Worm (Caenorhabditis elegans) whole organism, early embryonic: Measurements from ENCODE around the gene M03A1.3.

ENCODE experiments used
- B0310.2 ChIP-seq: sonication (generic microtip); optimal IDR thresholded peaks from 2 replicates; lab custom pipeline; 2016; ENCODE audit warnings: mild to moderate bottlenecking, missing genetic modification characterization, missing compliant biosample characterization
- F13C5.2 ChIP-seq: sonication (generic microtip); optimal IDR thresholded peaks from 2 replicates; lab custom pipeline; 2017; ENCODE audit warnings: mild to moderate bottlenecking, missing genetic modification characterization, inconsistent platforms, missing compliant biosample characterization
- aly-1 ChIP-seq: sonication (generic microtip); optimal IDR thresholded peaks from 2 replicates; lab custom pipeline; 2016; ENCODE audit warnings: missing genetic modification characterization, missing compliant biosample characterization
- ama-1 ChIP-seq: fragments of 150-350 bp; optimal IDR thresholded peaks from 2 replicates; lab custom pipeline; 2014
- ceh-13 ChIP-seq: fragments of 200-800 bp; sonication (Bioruptor generic); optimal IDR thresholded peaks from 2 replicates; lab custom pipeline; 2018; ENCODE audit warnings: mild to moderate bottlenecking, missing genetic modification characterization, missing compliant biosample characterization
- ceh-36 ChIP-seq: sonication (generic microtip); optimal IDR thresholded peaks from 2 replicates; lab custom pipeline; 2016; ENCODE audit warnings: missing genetic modification characterization, inconsistent platforms, missing compliant biosample characterization
- ets-7 ChIP-seq: sonication (generic microtip); optimal IDR thresholded peaks from 2 replicates; lab custom pipeline; 2016; ENCODE audit warnings: missing genotype, missing genetic modification characterization, missing compliant biosample characterization
- flt-1 ChIP-seq: fragments of 200-800 bp; sonication (Bioruptor generic); IDR thresholded peaks from 2 replicates; pipeline ENCODE4 v1.3.6; 2022; ENCODE audit warnings: missing genetic modification characterization, missing compliant biosample characterization
- hmbx-1 ChIP-seq: sonication (generic microtip); optimal IDR thresholded peaks from 2 replicates; lab custom pipeline; 2016; ENCODE audit warnings: mild to moderate bottlenecking, missing genetic modification characterization, missing compliant biosample characterization
- hmg-4 ChIP-seq: fragments of 200-800 bp; sonication (Bioruptor generic); optimal IDR thresholded peaks from 2 replicates; lab custom pipeline; 2018; ENCODE audit warnings: mild to moderate bottlenecking, missing genetic modification characterization, missing compliant biosample characterization
- hnd-1 ChIP-seq: sonication (generic microtip); optimal IDR thresholded peaks from 2 replicates; lab custom pipeline; 2016; ENCODE audit warnings: missing genetic modification characterization, missing compliant biosample characterization
- pes-1 ChIP-seq: fragments of 200-800 bp; sonication (Bioruptor generic); IDR thresholded peaks from 2 replicates; pipeline ENCODE4 v1.3.6; 2022; ENCODE audit warnings: missing genetic modification reagents, missing genetic modification characterization, missing compliant biosample characterization
- scrt-1 ChIP-seq: fragments of 200-800 bp; sonication (Bioruptor generic); IDR thresholded peaks from 2 replicates; pipeline ENCODE4 v1.3.6; 2022; ENCODE audit warnings: missing genetic modification characterization, missing compliant biosample characterization
- sea-1 ChIP-seq: fragments of 200-800 bp; sonication (Bioruptor generic); conservative IDR thresholded peaks from 2 replicates; pipeline ENCODE4 v1.3.6; 2022; ENCODE audit warnings: missing genetic modification characterization, missing compliant biosample characterization
- tbx-11 ChIP-seq: fragments of 200-800 bp; sonication (Bioruptor generic); IDR thresholded peaks from 2 replicates; pipeline ENCODE4 v1.3.6; 2022; ENCODE audit warnings: missing genetic modification characterization, missing compliant biosample characterization
- tbx-37 ChIP-seq: fragments of 200-800 bp; sonication (Bioruptor generic); conservative IDR thresholded peaks from 2 replicates; pipeline ENCODE4 v1.3.6; 2022; ENCODE audit warnings: missing genetic modification reagents, missing genetic modification characterization, missing compliant biosample characterization
- tra-4 ChIP-seq: sonication (generic microtip); optimal IDR thresholded peaks from 2 replicates; lab custom pipeline; 2017; ENCODE audit warnings: missing genetic modification characterization, missing compliant biosample characterization

The M03A1.3 gene

DNA sequence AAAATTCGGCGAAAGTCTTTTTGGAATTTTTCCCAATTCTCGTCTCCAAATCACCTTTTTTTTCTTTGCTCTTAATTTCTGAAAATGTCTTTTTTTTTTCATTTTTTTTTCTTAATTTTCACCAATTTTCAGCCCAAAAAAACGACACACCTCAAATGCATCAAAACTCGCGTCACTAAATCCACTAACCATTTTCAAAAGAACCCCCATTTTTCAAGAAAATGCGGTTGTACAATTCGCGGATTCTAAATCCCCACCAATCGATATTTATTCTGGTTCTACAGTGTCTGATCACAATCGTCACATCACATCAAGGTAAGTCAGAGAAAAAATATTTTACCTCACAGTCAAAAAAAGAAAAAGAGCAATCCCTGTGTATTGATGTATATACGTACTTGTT, 14.3 kb downstream of the M03A1.3 start, which contains the start of gene vab-1:
Gene vab-1, plus strand, starts transcription at position 133 of the 400 bp plus-strand sequence.
- TF ChIP-seq flt-1 (no peak), scrt-1 (GFP tag; lab: Robert Waterston, UW) (no peak), tbx-37 (GFP tag; lab: Robert Waterston, UW) (no peak), ets-7 (tag; lab: Kevin White, UChicago) (no peak), ceh-13 (GFP tag; lab: Kevin White, UChicago) (no peak), hmbx-1 (tag; lab: Kevin White, UChicago) (no peak), tbx-11 (GFP tag; lab: Robert Waterston, UW) (no peak), pes-1 (GFP tag; lab: Robert Waterston, UW) (no peak), B0310.2 (tag; lab: Kevin White, UChicago) (no peak), tra-4 (tag; lab: Kevin White, UChicago) (no peak), sea-1 (GFP tag; lab: Robert Waterston, UW) (no peak), ama-1 (lab: Kevin White, UChicago) (no peak), F13C5.2 (no peak)

- TF ChIP-seq ceh-13 (GFP tag; lab: Kevin White, UChicago) (no peak), B0310.2 (tag; lab: Kevin White, UChicago) (no peak), tbx-37 (GFP tag; lab: Robert Waterston, UW) (no peak), ceh-36 (tag; lab: Kevin White, UChicago) (no peak), hnd-1 (tag; lab: Kevin White, UChicago) (no peak), aly-1 (no peak), ama-1 (lab: Kevin White, UChicago) (no peak), F13C5.2 (no peak)
Observed at ce11 chrII:4572579-4572978, 15.0 kb downstream of the M03A1.3 start.

DNA sequence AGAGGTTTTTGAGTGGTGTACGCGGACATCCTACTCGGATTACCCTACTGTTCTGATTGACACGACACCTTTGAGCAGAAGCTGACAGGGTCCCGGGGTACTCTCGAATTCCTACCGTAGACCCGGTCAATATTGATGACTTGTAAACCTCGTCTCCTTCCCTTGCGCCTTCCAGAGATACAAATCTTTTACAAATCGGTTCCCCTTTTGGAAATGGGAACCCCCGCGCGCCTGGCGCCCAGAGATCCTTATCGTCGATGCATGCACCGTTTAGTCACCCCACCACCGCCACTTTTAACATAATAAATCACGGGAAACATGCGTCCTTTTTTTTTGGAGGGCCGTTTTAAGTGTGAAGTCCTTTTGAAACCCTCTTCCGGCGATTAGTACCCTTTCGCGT, 15.5 kb downstream of the M03A1.3 start:
- TF ChIP-seq flt-1, result no peak
- TF ChIP-seq B0310.2 (tag; lab: Kevin White, UChicago), result no peak
- no peak for TF ChIP-seq hmbx-1 (tag; lab: Kevin White, UChicago)
- no peak for TF ChIP-seq hmg-4 (GFP tag; lab: Kevin White, UChicago)
- TF ChIP-seq pes-1 (GFP tag; lab: Robert Waterston, UW), result no peak
- TF ChIP-seq F13C5.2, result no peak
- TF ChIP-seq hnd-1 (tag; lab: Kevin White, UChicago), result no peak
- no peak for TF ChIP-seq tra-4 (tag; lab: Kevin White, UChicago)
- no peak for TF ChIP-seq scrt-1 (GFP tag; lab: Robert Waterston, UW)

- TF ChIP-seq hmbx-1 (tag; lab: Kevin White, UChicago), result no peak
- 0 out of 2 replicates have a peak, but pooled peaks have one; percentile 7 for TF ChIP-seq tbx-37 (GFP tag; lab: Robert Waterston, UW)
Observed at ce11 chrII:4574658-4575057, 17.1 kb downstream of the M03A1.3 start.

DNA sequence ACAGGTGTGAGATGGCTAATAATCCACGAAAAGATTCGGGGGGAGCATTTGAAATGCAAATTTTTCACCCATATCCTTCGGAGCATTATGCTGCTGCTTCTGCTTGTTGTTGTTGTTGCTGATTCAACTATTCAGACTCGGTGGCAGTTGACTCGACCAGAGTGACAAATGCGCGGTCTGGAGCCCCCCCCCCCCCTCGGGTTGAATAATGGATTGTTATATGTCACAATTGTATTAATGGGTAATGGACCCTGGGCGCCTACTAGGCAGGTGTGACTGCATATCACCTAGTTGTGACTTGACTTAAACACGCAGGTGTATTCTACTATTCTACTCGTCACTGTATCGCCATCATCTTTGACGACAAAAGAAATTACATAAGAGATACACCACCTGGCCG, 18.0 kb downstream of the M03A1.3 start:
- TF ChIP-seq hmbx-1 (tag; lab: Kevin White, UChicago) (no peak), ceh-36 (tag; lab: Kevin White, UChicago) (no peak), ets-7 (tag; lab: Kevin White, UChicago) (no peak)

ce11 chrII:4577391-4577790, 19.8 kb downstream of the M03A1.3 start:
- TF ChIP-seq ceh-13 (GFP tag; lab: Kevin White, UChicago) (no peak), ets-7 (tag; lab: Kevin White, UChicago) (peak; percentile 92), B0310.2 (tag; lab: Kevin White, UChicago) (no peak), pes-1 (GFP tag; lab: Robert Waterston, UW) (no peak), ama-1 (lab: Kevin White, UChicago) (no peak), scrt-1 (GFP tag; lab: Robert Waterston, UW) (no peak)

DNA sequence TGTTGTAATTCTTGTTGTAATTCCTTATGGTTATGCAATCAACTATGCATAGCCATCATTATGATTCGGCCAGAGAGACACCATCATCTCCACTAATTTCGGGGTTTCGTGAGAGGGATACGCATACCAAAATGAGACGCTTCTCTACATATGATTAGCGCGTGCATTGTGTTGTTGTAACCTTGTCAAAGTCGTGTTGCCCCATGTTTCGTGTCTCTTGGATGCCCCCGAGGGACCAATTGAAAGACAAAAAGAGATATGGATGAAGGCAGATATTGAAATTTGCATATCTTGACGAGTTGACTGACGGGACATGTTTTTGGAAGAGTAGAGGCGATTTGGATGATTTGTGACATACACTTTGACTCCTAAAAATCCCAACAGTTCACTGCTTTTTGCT, 21.8 kb downstream of the M03A1.3 start:
- TF ChIP-seq flt-1 (0 out of 2 replicates have a peak, but pooled peaks have one; percentile 14), tbx-11 (GFP tag; lab: Robert Waterston, UW) (no peak), pes-1 (GFP tag; lab: Robert Waterston, UW) (no peak)

- no peak for TF ChIP-seq ama-1 (lab: Kevin White, UChicago)
- TF ChIP-seq hmg-4 (GFP tag; lab: Kevin White, UChicago), result no peak
- TF ChIP-seq hnd-1 (tag; lab: Kevin White, UChicago), result no peak
- TF ChIP-seq hmbx-1 (tag; lab: Kevin White, UChicago), result no peak
- no peak for TF ChIP-seq scrt-1 (GFP tag; lab: Robert Waterston, UW)
- no peak for TF ChIP-seq pes-1 (GFP tag; lab: Robert Waterston, UW)
- TF ChIP-seq ceh-13 (GFP tag; lab: Kevin White, UChicago), result no peak
- TF ChIP-seq aly-1, result no peak
- TF ChIP-seq flt-1, result no peak
- TF ChIP-seq tbx-37 (GFP tag; lab: Robert Waterston, UW), result no peak
- TF ChIP-seq sea-1 (GFP tag; lab: Robert Waterston, UW), result no peak
- no peak for TF ChIP-seq ets-7 (tag; lab: Kevin White, UChicago)
- TF ChIP-seq tbx-11 (GFP tag; lab: Robert Waterston, UW), result no peak
- no peak for TF ChIP-seq B0310.2 (tag; lab: Kevin White, UChicago)
Observed at ce11 chrII:4579920-4580474, 22.4 kb downstream of the M03A1.3 start.
